Worm (Caenorhabditis elegans) whole organism, midembryonic: Measurements from ENCODE around the gene B0454.6.

ENCODE experiments used
- T22C8.4 ChIP-seq: fragments of 200-800 bp; sonication (Bioruptor generic); IDR thresholded peaks from 2 replicates; pipeline ENCODE4 v1.3.6; 2022; ENCODE audit warnings: missing genetic modification characterization, missing compliant biosample characterization
- cog-1 ChIP-seq: sonication (generic microtip); optimal IDR thresholded peaks from 2 replicates; lab custom pipeline; 2016; ENCODE audit warnings: missing genetic modification characterization, missing compliant biosample characterization
- flt-1 ChIP-seq: fragments of 200-800 bp; sonication (Bioruptor generic); IDR thresholded peaks from 2 replicates; pipeline ENCODE4 v1.3.6; 2022; ENCODE audit warnings: missing genetic modification characterization, missing compliant biosample characterization
- klf-2 ChIP-seq: fragments of 200-800 bp; sonication (Bioruptor generic); conservative IDR thresholded peaks from 2 replicates; pipeline ENCODE4 v1.3.6; 2022; ENCODE audit warnings: missing genetic modification reagents, missing genetic modification characterization, missing compliant biosample characterization
- med-1 ChIP-seq: sonication (generic microtip); optimal IDR thresholded peaks from 2 replicates; lab custom pipeline; 2017; ENCODE audit warnings: missing genetic modification characterization, mild to moderate bottlenecking, missing compliant biosample characterization, antibody characterized with exemption, missing genetic modification reagents; ENCODE audit not compliant: insufficient read depth
- ref-1 ChIP-seq: fragments of 200-800 bp; sonication (Bioruptor generic); conservative IDR thresholded peaks from 2 replicates; pipeline ENCODE4 v1.3.6; 2022; ENCODE audit warnings: missing genetic modification reagents, missing genetic modification characterization, missing compliant biosample characterization
- tab-1 ChIP-seq: fragments of 200-800 bp; sonication (Bioruptor generic); IDR thresholded peaks from 2 replicates; pipeline ENCODE4 v1.3.6; 2022; ENCODE audit warnings: missing genetic modification characterization, missing compliant biosample characterization
- ztf-23 ChIP-seq: fragments of 200-800 bp; sonication (Bioruptor generic); IDR thresholded peaks from 2 replicates; pipeline ENCODE4 v1.3.6; 2022; ENCODE audit warnings: missing genetic modification reagents, missing genetic modification characterization, missing compliant biosample characterization
- ztf-29 ChIP-seq: fragments of 200-800 bp; sonication (Bioruptor generic); IDR thresholded peaks from 2 replicates; pipeline ENCODE4 v1.3.6; 2022; ENCODE audit warnings: missing genetic modification reagents, missing genetic modification characterization, missing compliant biosample characterization

The B0454.6 gene

ce11 chrII:2996721-2997120 lies 35.9 kb upstream of the B0454.6 start, which contains the start of gene lido-8:
lido-8 (plus strand) TSS chrII:2997021.
- TF ChIP-seq tab-1 (GFP tag; lab: Robert Waterston, UW): no peak
- TF ChIP-seq med-1 (GFP tag; lab: Kevin White, UChicago): no peak
- no peak for TF ChIP-seq T22C8.4 (GFP tag; lab: Robert Waterston, UW)
- no peak for TF ChIP-seq flt-1
- no peak for TF ChIP-seq ztf-23
- TF ChIP-seq ref-1 (GFP tag; lab: Robert Waterston, UW): no peak
- TF ChIP-seq cog-1 (tag; lab: Kevin White, UChicago): no peak
- TF ChIP-seq klf-2 (GFP tag; lab: Robert Waterston, UW): no peak
- TF ChIP-seq ztf-29 (GFP tag; lab: Robert Waterston, UW): no peak

- no peak for TF ChIP-seq T22C8.4 (GFP tag; lab: Robert Waterston, UW)
- no peak for TF ChIP-seq tab-1 (GFP tag; lab: Robert Waterston, UW)
- no peak for TF ChIP-seq cog-1 (tag; lab: Kevin White, UChicago)
- no peak for TF ChIP-seq ref-1 (GFP tag; lab: Robert Waterston, UW)
- no peak for TF ChIP-seq klf-2 (GFP tag; lab: Robert Waterston, UW)
- no peak for TF ChIP-seq ztf-23
- no peak for TF ChIP-seq ztf-29 (GFP tag; lab: Robert Waterston, UW)
- TF ChIP-seq med-1 (GFP tag; lab: Kevin White, UChicago): no peak
- TF ChIP-seq flt-1: no peak
Measured at ce11 chrII:2997828-2998441, 34.6 kb upstream of the B0454.6 start.

- no peak for TF ChIP-seq ref-1 (GFP tag; lab: Robert Waterston, UW)
- no peak for TF ChIP-seq flt-1
- TF ChIP-seq ztf-23: no peak
- no peak for TF ChIP-seq med-1 (GFP tag; lab: Kevin White, UChicago)
- TF ChIP-seq tab-1 (GFP tag; lab: Robert Waterston, UW): no peak
- TF ChIP-seq klf-2 (GFP tag; lab: Robert Waterston, UW): no peak
- TF ChIP-seq T22C8.4 (GFP tag; lab: Robert Waterston, UW): no peak
- no peak for TF ChIP-seq cog-1 (tag; lab: Kevin White, UChicago)
- TF ChIP-seq ztf-29 (GFP tag; lab: Robert Waterston, UW): no peak
Measured at ce11 chrII:3000535-3001264, 31.9 kb upstream of the B0454.6 start, which contains the start of gene lido-9. lido-9 (plus strand) TSS chrII:3000768.

ce11 chrII:3002211-3002610 lies 30.4 kb upstream of the B0454.6 start, which contains the start of gene lido-10:
lido-10 (plus strand) TSS chrII:3002511.
- TF ChIP-seq klf-2 (GFP tag; lab: Robert Waterston, UW): no peak
- no peak for TF ChIP-seq ztf-29 (GFP tag; lab: Robert Waterston, UW)

ce11 chrII:3003667-3004066 lies 28.9 kb upstream of the B0454.6 start, which contains the start of gene lido-11:
lido-11 (plus strand) TSS chrII:3003967.
- TF ChIP-seq ref-1 (GFP tag; lab: Robert Waterston, UW) (no peak), med-1 (GFP tag; lab: Kevin White, UChicago) (no peak), flt-1 (no peak), ztf-29 (GFP tag; lab: Robert Waterston, UW) (no peak), klf-2 (GFP tag; lab: Robert Waterston, UW) (no peak), T22C8.4 (GFP tag; lab: Robert Waterston, UW) (no peak), cog-1 (tag; lab: Kevin White, UChicago) (no peak), tab-1 (GFP tag; lab: Robert Waterston, UW) (no peak), ztf-23 (no peak)

ce11 chrII:3005499-3005898 lies 27.1 kb upstream of the B0454.6 start, which contains the start of gene lido-12:
lido-12 (plus strand) TSS chrII:3005799.
- TF ChIP-seq T22C8.4 (GFP tag; lab: Robert Waterston, UW): peak; percentile 57; the same call in 1 of the 2 replicates
- no peak for TF ChIP-seq ztf-29 (GFP tag; lab: Robert Waterston, UW)
- no peak for TF ChIP-seq cog-1 (tag; lab: Kevin White, UChicago)

ce11 chrII:3008400-3008799 lies 24.2 kb upstream of the B0454.6 start, which contains the start of gene sdz-5:
sdz-5 (plus strand) TSS chrII:3008700.
- TF ChIP-seq ztf-23 (no peak), klf-2 (GFP tag; lab: Robert Waterston, UW) (no peak), flt-1 (no peak), cog-1 (tag; lab: Kevin White, UChicago) (no peak), ztf-29 (GFP tag; lab: Robert Waterston, UW) (no peak), tab-1 (GFP tag; lab: Robert Waterston, UW) (no peak), med-1 (GFP tag; lab: Kevin White, UChicago) (no peak), ref-1 (GFP tag; lab: Robert Waterston, UW) (no peak), T22C8.4 (GFP tag; lab: Robert Waterston, UW) (no peak)

ce11 chrII:3012133-3012532 lies 20.4 kb upstream of the B0454.6 start, which contains the start of gene C41H7.9:
C41H7.9 (minus strand) TSS chrII:3012233.
- TF ChIP-seq ref-1 (GFP tag; lab: Robert Waterston, UW): no peak
- no peak for TF ChIP-seq med-1 (GFP tag; lab: Kevin White, UChicago)
- TF ChIP-seq cog-1 (tag; lab: Kevin White, UChicago): no peak
- no peak for TF ChIP-seq flt-1
- TF ChIP-seq ztf-23: no peak
- no peak for TF ChIP-seq ztf-29 (GFP tag; lab: Robert Waterston, UW)
- TF ChIP-seq T22C8.4 (GFP tag; lab: Robert Waterston, UW): no peak
- no peak for TF ChIP-seq tab-1 (GFP tag; lab: Robert Waterston, UW)
- TF ChIP-seq klf-2 (GFP tag; lab: Robert Waterston, UW): no peak
